Worm (Caenorhabditis elegans) whole organism, young adult: Measurements from ENCODE around the gene elo-1.

Source experiments
- B0336.3 ChIP-seq: fragments of 200-800 bp; sonication (Bioruptor generic); IDR thresholded peaks from 2 replicates; pipeline ENCODE4 v1.3.6; 2022; ENCODE audit warnings: missing genetic modification characterization, missing compliant biosample characterization
- D2030.7 ChIP-seq: fragments of 200-800 bp; sonication (Bioruptor generic); IDR thresholded peaks from 2 replicates; pipeline ENCODE4 v1.3.6; 2022; ENCODE audit warnings: missing genetic modification reagents, missing genetic modification characterization, missing compliant biosample characterization
- F37B4.10 ChIP-seq: fragments of 200-800 bp; sonication (Bioruptor generic); IDR thresholded peaks from 2 replicates; pipeline ENCODE4 v1.3.6; 2022; ENCODE audit warnings: missing genetic modification characterization, missing compliant biosample characterization
- F39B2.1 ChIP-seq: fragments of 200-800 bp; sonication (Bioruptor generic); IDR thresholded peaks from 2 replicates; pipeline ENCODE4 v1.3.6; 2022; ENCODE audit warnings: missing genetic modification reagents, missing genetic modification characterization, missing compliant biosample characterization
- Y79H2A.3 ChIP-seq: fragments of 200-800 bp; sonication (Bioruptor generic); conservative IDR thresholded peaks from 2 replicates; pipeline ENCODE4 v1.3.6; 2022; ENCODE audit warnings: missing genetic modification reagents, missing genetic modification characterization, missing compliant biosample characterization
- Y95B8A.8 ChIP-seq: fragments of 200-800 bp; sonication (Bioruptor generic); IDR thresholded peaks from 2 replicates; pipeline ENCODE4 v1.3.6; 2022; ENCODE audit warnings: missing genetic modification reagents, missing genetic modification characterization, missing compliant biosample characterization
- ZK185.1 ChIP-seq: sonication (generic microtip); optimal IDR thresholded peaks from 2 replicates; lab custom pipeline; 2016; ENCODE audit warnings: mild to moderate bottlenecking, missing genetic modification characterization, missing compliant biosample characterization; ENCODE audit not compliant: poor library complexity, severe bottlenecking
- ama-1 ChIP-seq, 3 experiments: fragments of 150-350 bp in 1 of 3; sonication (generic microtip) in 2 of 3; optimal IDR thresholded peaks; 2 replicates each; lab custom pipeline; 2014 to 2018; ENCODE audit warnings: missing biosample characterization in 2 of 3, missing genetic modification characterization in 2 of 3, missing genetic modification reagents in 2 of 3
- attf-3 ChIP-seq: fragments of 200-800 bp; sonication (Bioruptor generic); conservative IDR thresholded peaks from 2 replicates; pipeline ENCODE4 v1.3.6; 2022; ENCODE audit warnings: missing genetic modification reagents, missing genetic modification characterization, missing compliant biosample characterization
- attf-5 ChIP-seq: fragments of 200-800 bp; sonication (Bioruptor generic); optimal IDR thresholded peaks from 2 replicates; lab custom pipeline; 2018; ENCODE audit warnings: mild to moderate bottlenecking, missing genetic modification characterization, missing compliant biosample characterization
- attf-6 ChIP-seq: fragments of 200-800 bp; sonication (Bioruptor generic); IDR thresholded peaks from 2 replicates; pipeline ENCODE4 v1.3.6; 2022; ENCODE audit warnings: missing genetic modification reagents, missing genetic modification characterization, missing compliant biosample characterization
- bed-1 ChIP-seq: fragments of 200-800 bp; sonication (Bioruptor generic); IDR thresholded peaks from 2 replicates; pipeline ENCODE4 v1.3.6; 2022; ENCODE audit warnings: missing genetic modification reagents, missing genetic modification characterization, missing compliant biosample characterization
- bed-2 ChIP-seq: fragments of 200-800 bp; sonication (Bioruptor generic); IDR thresholded peaks from 2 replicates; pipeline ENCODE4 v1.3.6; 2022; ENCODE audit warnings: missing genetic modification reagents, missing genetic modification characterization, missing compliant biosample characterization
- cebp-1 ChIP-seq, 2 experiments: fragments of 200-800 bp in 1 of 2; sonication (Bioruptor generic) in 1 of 2; sonication (generic microtip) in 1 of 2; IDR thresholded peaks in 1 of 2; optimal IDR thresholded peaks in 1 of 2; 2 replicates each; pipeline versions ENCODE4 v1.3.6 to Lab custom; 2017 to 2022; ENCODE audit warnings: missing compliant biosample characterization in 2 of 2, missing genetic modification characterization in 2 of 2, mild to moderate bottlenecking in 1 of 2, missing genetic modification reagents in 1 of 2, moderate library complexity in 1 of 2
- cebp-2 ChIP-seq: fragments of 200-800 bp; sonication (Bioruptor generic); IDR thresholded peaks from 2 replicates; pipeline ENCODE4 v1.3.6; 2022; ENCODE audit warnings: missing genetic modification characterization, missing compliant biosample characterization
- ceh-27 ChIP-seq: fragments of 200-800 bp; sonication (Bioruptor generic); optimal IDR thresholded peaks from 2 replicates; lab custom pipeline; 2018; ENCODE audit warnings: mild to moderate bottlenecking, missing genetic modification characterization, moderate library complexity, missing compliant biosample characterization
- efl-1 ChIP-seq: fragments of 150-350 bp; optimal IDR thresholded peaks from 2 replicates; lab custom pipeline; 2014; ENCODE audit warnings: missing biosample characterization, missing genetic modification reagents, missing genetic modification characterization
- egl-44 ChIP-seq: fragments of 200-800 bp; sonication (Bioruptor generic); IDR thresholded peaks from 2 replicates; pipeline ENCODE4 v1.3.6; 2022; ENCODE audit warnings: missing genetic modification reagents, missing genetic modification characterization, missing compliant biosample characterization
- ets-4 ChIP-seq: fragments of 200-800 bp; sonication (Bioruptor generic); optimal IDR thresholded peaks from 2 replicates; lab custom pipeline; 2018; ENCODE audit warnings: mild to moderate bottlenecking, missing genetic modification characterization, missing compliant biosample characterization
- hlh-26 ChIP-seq: fragments of 200-800 bp; sonication (Bioruptor generic); conservative IDR thresholded peaks from 2 replicates; pipeline ENCODE4 v1.3.6; 2022; ENCODE audit warnings: missing genetic modification reagents, missing genetic modification characterization, missing compliant biosample characterization
- hmg-1.2 ChIP-seq: fragments of 200-800 bp; sonication (Bioruptor generic); IDR thresholded peaks from 2 replicates; pipeline ENCODE4 v1.3.6; 2022; ENCODE audit warnings: missing genetic modification reagents, missing genetic modification characterization, missing compliant biosample characterization
- lsl-1 ChIP-seq: fragments of 200-800 bp; sonication (Bioruptor generic); optimal IDR thresholded peaks from 2 replicates; lab custom pipeline; 2018; ENCODE audit warnings: mild to moderate bottlenecking, missing genetic modification characterization, moderate library complexity, missing compliant biosample characterization
- madf-3 ChIP-seq: fragments of 200-800 bp; sonication (Bioruptor generic); IDR thresholded peaks from 2 replicates; pipeline ENCODE4 v1.3.6; 2022; ENCODE audit warnings: missing genetic modification reagents, missing genetic modification characterization, missing compliant biosample characterization
- madf-6 ChIP-seq: fragments of 200-800 bp; sonication (Bioruptor generic); IDR thresholded peaks from 2 replicates; pipeline ENCODE4 v1.3.6; 2022; ENCODE audit warnings: missing genetic modification reagents, missing genetic modification characterization, missing compliant biosample characterization
- madf-8 ChIP-seq: fragments of 200-800 bp; sonication (Bioruptor generic); conservative IDR thresholded peaks from 2 replicates; pipeline ENCODE4 v1.3.6; 2022; ENCODE audit warnings: missing genetic modification reagents, missing genetic modification characterization, missing compliant biosample characterization
- mcd-1 ChIP-seq: fragments of 200-800 bp; sonication (Bioruptor generic); IDR thresholded peaks from 2 replicates; pipeline ENCODE4 v1.3.6; 2022; ENCODE audit warnings: missing genetic modification reagents, missing genetic modification characterization, missing compliant biosample characterization
- mel-28 ChIP-seq: sonication (generic microtip); optimal IDR thresholded peaks from 2 replicates; lab custom pipeline; 2016; ENCODE audit warnings: borderline replicate concordance, mild to moderate bottlenecking, missing genetic modification characterization, missing compliant biosample characterization
- nfya-1 ChIP-seq: sonication (generic microtip); optimal IDR thresholded peaks from 2 replicates; lab custom pipeline; 2017; ENCODE audit warnings: antibody characterized with exemption, missing compliant biosample characterization, missing genetic modification characterization, borderline replicate concordance; ENCODE audit not compliant: insufficient read depth
- nfya-2 ChIP-seq: fragments of 200-800 bp; sonication (Bioruptor generic); IDR thresholded peaks from 2 replicates; pipeline ENCODE4 v1.3.6; 2022; ENCODE audit warnings: missing genetic modification reagents, missing genetic modification characterization, missing compliant biosample characterization
- nfyb-1 ChIP-seq: fragments of 200-800 bp; sonication (Bioruptor generic); IDR thresholded peaks from 2 replicates; pipeline ENCODE4 v1.3.6; 2022; ENCODE audit warnings: missing genetic modification reagents, missing genetic modification characterization, missing compliant biosample characterization
- nhr-27 ChIP-seq: fragments of 200-800 bp; sonication (Bioruptor generic); optimal IDR thresholded peaks from 2 replicates; lab custom pipeline; 2018; ENCODE audit warnings: mild to moderate bottlenecking, missing genetic modification characterization, moderate library complexity, missing compliant biosample characterization
- nhr-90 ChIP-seq: sonication (generic microtip); optimal IDR thresholded peaks from 2 replicates; lab custom pipeline; 2016; ENCODE audit warnings: missing genotype, mild to moderate bottlenecking, missing genetic modification characterization, missing compliant biosample characterization
- pbrm-1 ChIP-seq: fragments of 200-800 bp; sonication (Bioruptor generic); IDR thresholded peaks from 2 replicates; pipeline ENCODE4 v1.3.6; 2022; ENCODE audit warnings: missing genetic modification reagents, missing genetic modification characterization, missing compliant biosample characterization
- rcor-1 ChIP-seq: fragments of 200-800 bp; sonication (Bioruptor generic); IDR thresholded peaks from 2 replicates; pipeline ENCODE4 v1.3.6; 2022; ENCODE audit warnings: missing genetic modification reagents, missing genetic modification characterization, missing compliant biosample characterization
- repo-1 ChIP-seq: sonication (generic microtip); optimal IDR thresholded peaks from 2 replicates; lab custom pipeline; 2017; ENCODE audit warnings: mild to moderate bottlenecking, missing genetic modification characterization, missing compliant biosample characterization
- snpc-1.1 ChIP-seq: sonication (generic microtip); optimal IDR thresholded peaks from 2 replicates; lab custom pipeline; 2017; ENCODE audit warnings: missing genetic modification characterization, mild to moderate bottlenecking, missing compliant biosample characterization, antibody characterized with exemption, moderate library complexity, missing genotype, missing genetic modification reagents; ENCODE audit not compliant: insufficient read depth
- snpc-1.3 ChIP-seq: sonication (generic microtip); optimal IDR thresholded peaks from 2 replicates; lab custom pipeline; 2017; ENCODE audit warnings: missing genetic modification characterization, mild to moderate bottlenecking, missing compliant biosample characterization, antibody characterized with exemption, moderate library complexity, missing genotype, missing genetic modification reagents; ENCODE audit not compliant: insufficient read depth
- snpc-3.4 ChIP-seq: sonication (generic microtip); optimal IDR thresholded peaks from 2 replicates; lab custom pipeline; 2017; ENCODE audit warnings: missing genetic modification characterization, mild to moderate bottlenecking, missing compliant biosample characterization, antibody characterized with exemption, moderate library complexity, missing genotype, missing genetic modification reagents
- snpc-4 ChIP-seq, 5 experiments: fragments of 150-350 bp in 1 of 5; sonication (generic microtip) in 4 of 5; optimal IDR thresholded peaks; 2 replicates each; lab custom pipeline; 2014 to 2018; ENCODE audit warnings: missing genetic modification characterization in 5 of 5, missing biosample characterization in 3 of 5, antibody characterized with exemption in 2 of 5, mild to moderate bottlenecking in 2 of 5, missing compliant biosample characterization in 2 of 5, missing genotype in 2 of 5, moderate library complexity in 2 of 5, missing genetic modification reagents in 1 of 5
- xnd-1 ChIP-seq: sonication (generic microtip); optimal IDR thresholded peaks from 2 replicates; lab custom pipeline; 2016; ENCODE audit warnings: missing genotype, missing genetic modification reagents, missing genetic modification characterization, missing compliant biosample characterization
- ztf-22 ChIP-seq: fragments of 200-800 bp; sonication (Bioruptor generic); optimal IDR thresholded peaks from 2 replicates; lab custom pipeline; 2018; ENCODE audit warnings: mild to moderate bottlenecking, missing genetic modification characterization, moderate library complexity, missing compliant biosample characterization

elo-1 gene

ce11 chrIV:9511640-9512039 is 14.5 kb upstream of the elo-1 start (continued):
- TF ChIP-seq madf-8 (GFP tag; lab: Robert Waterston, UW) = 0 out of 2 replicates have a peak, but pooled peaks have one; percentile 3
- TF ChIP-seq snpc-1.1 (tag; lab: Kevin White, UChicago) = peak; percentile 96
- peak; percentile 4; the same call in 1 of the 2 replicates for TF ChIP-seq pbrm-1
- peak; percentile 93 for TF ChIP-seq snpc-3.4 (tag; lab: Kevin White, UChicago)
- TF ChIP-seq, all 124 proteins: peak for 11

ce11 chrIV:9512836-9513235 is 13.3 kb upstream of the elo-1 start, which contains the start of gene C33A12.3:
Gene C33A12.3, minus strand, starts transcription at chrIV:9513002.
- no peak for TF ChIP-seq ZK185.1 (tag; lab: Kevin White, UChicago)
- TF ChIP-seq, all 124 proteins: peak for 0

- peak; percentile 60 for TF ChIP-seq attf-5
- TF ChIP-seq nfya-1 (tag; lab: Kevin White, UChicago) = no peak
- peak; percentile 44; the same call in 1 of the 2 replicates for TF ChIP-seq rcor-1 (GFP tag; lab: Robert Waterston, UW)
- no peak for TF ChIP-seq bed-1
- no peak for TF ChIP-seq repo-1 (tag; lab: Kevin White, UChicago)
- no peak for TF ChIP-seq bed-2 (GFP tag; lab: Robert Waterston, UW)
- TF ChIP-seq ztf-22 (GFP tag; lab: Kevin White, UChicago) = no peak
- no peak for TF ChIP-seq Y79H2A.3 (GFP tag; lab: Robert Waterston, UW)
- no peak for TF ChIP-seq cebp-2 (GFP tag; lab: Robert Waterston, UW)
- TF ChIP-seq madf-3 (GFP tag; lab: Robert Waterston, UW) = no peak
- TF ChIP-seq B0336.3 (GFP tag; lab: Robert Waterston, UW) = 0 out of 2 replicates have a peak, but pooled peaks have one; percentile 13
- peak; percentile 23 for TF ChIP-seq nhr-90 (tag; lab: Kevin White, UChicago)
- peak; percentile 59; the same call in 1 of the 2 replicates for TF ChIP-seq madf-6
- TF ChIP-seq efl-1 (GFP tag; lab: Kevin White, UChicago) = peak; percentile 26
- TF ChIP-seq hmg-1.2 (GFP tag; lab: Robert Waterston, UW) = peak; percentile 95
- peak; percentile 58 for TF ChIP-seq snpc-1.3
- no peak for TF ChIP-seq F37B4.10 (GFP tag; lab: Robert Waterston, UW)
- no peak for TF ChIP-seq nfyb-1 (GFP tag; lab: Robert Waterston, UW)
- no peak for TF ChIP-seq nhr-27 (tag; lab: Kevin White, UChicago)
- no peak for TF ChIP-seq mel-28
- TF ChIP-seq lsl-1 (GFP tag; lab: Kevin White, UChicago) = peak; percentile 52
- TF ChIP-seq nfya-2 = no peak
- TF ChIP-seq snpc-3.4 (tag; lab: Kevin White, UChicago) = peak; percentile 22
- peak; percentile 72 for TF ChIP-seq snpc-4 (GFP tag; optimal IDR thresholded peaks at IDR 0.05; lab: Kevin White, UChicago)
- peak; percentile 69 to 87 (median 85) for TF ChIP-seq snpc-4 (tag; optimal IDR thresholded peaks at IDR 0.05; lab: Kevin White, UChicago)
- peak; percentile 24; the same call in 1 of the 2 replicates for TF ChIP-seq egl-44 (GFP tag; lab: Robert Waterston, UW)
- TF ChIP-seq mcd-1 (GFP tag; lab: Robert Waterston, UW) = 0 out of 2 replicates have a peak, but pooled peaks have one; percentile 26
- peak; percentile 58; the same call in 1 of the 2 replicates for TF ChIP-seq attf-3 (GFP tag; lab: Robert Waterston, UW)
- TF ChIP-seq ets-4 (GFP tag; lab: Kevin White, UChicago) = no peak
- TF ChIP-seq ama-1 (optimal IDR thresholded peaks at IDR 0.05; lab: Kevin White, UChicago) = no peak
- no peak for TF ChIP-seq ama-1 (GFP tag; optimal IDR thresholded peaks at IDR 0.05; lab: Kevin White, UChicago)
- no peak for TF ChIP-seq xnd-1
- no peak for TF ChIP-seq F39B2.1 (GFP tag; lab: Robert Waterston, UW)
- TF ChIP-seq cebp-1 (GFP tag; IDR thresholded peaks at IDR 0.05; lab: Robert Waterston, UW) = no peak
- TF ChIP-seq cebp-1 (tag; optimal IDR thresholded peaks at IDR 0.05; lab: Kevin White, UChicago) = peak; percentile 67
- TF ChIP-seq ceh-27 (GFP tag; lab: Kevin White, UChicago) = no peak
- no peak for TF ChIP-seq Y95B8A.8 (GFP tag; lab: Robert Waterston, UW)
- no peak for TF ChIP-seq D2030.7 (GFP tag; lab: Robert Waterston, UW)
- no peak for TF ChIP-seq attf-6 (GFP tag; lab: Robert Waterston, UW)
- no peak for TF ChIP-seq hlh-26 (GFP tag; lab: Robert Waterston, UW)
Measured at ce11 chrIV:9513360-9513777, 12.8 kb upstream of the elo-1 start.
